Worm (Caenorhabditis elegans): ENCODE results near the gene Y44A6C.1.
A peak's percentile ranks its signal among the peaks of the same experiment; 100 is the strongest.

DNA sequence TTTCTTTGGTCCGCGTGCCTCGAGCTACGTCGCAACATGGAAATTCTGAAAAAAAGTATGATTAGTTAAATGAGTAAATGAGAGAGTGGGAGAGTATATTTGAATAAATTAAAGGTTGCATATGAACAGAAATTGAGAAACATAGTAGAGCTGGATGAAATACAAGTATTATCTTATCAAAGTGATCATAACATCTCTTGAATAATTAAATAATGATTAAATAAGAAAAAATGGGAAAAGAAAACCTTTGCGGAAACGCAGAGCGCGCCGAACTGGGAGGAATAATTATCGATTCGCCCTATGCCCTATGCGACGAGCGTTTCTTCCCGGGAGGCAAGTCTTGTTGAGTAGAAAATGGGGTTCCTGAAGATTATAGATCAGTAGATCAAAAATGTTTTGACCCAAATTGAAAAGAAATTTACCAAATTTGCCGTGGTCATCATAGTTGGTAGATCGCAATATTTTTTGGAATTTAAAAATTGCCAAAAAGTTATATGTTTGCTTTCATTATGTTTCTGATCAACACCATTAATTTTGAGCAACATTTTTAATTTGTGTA lies 24.2 kb upstream of the Y44A6C.1 start, which contains the start of gene F53F8.3:
- TF ChIP-seq ztf-29 (GFP tag; IDR thresholded peaks at IDR 0.05): no peak
- no peak for TF ChIP-seq flt-1 (GFP tag; IDR thresholded peaks at IDR 0.05)
- 0 out of 2 replicates have a peak, but pooled peaks have one; percentile 26 for TF ChIP-seq T22C8.4 (GFP tag; IDR thresholded peaks at IDR 0.05)

All from whole organism, midembryonic.